Worm (Caenorhabditis elegans) whole organism, early embryonic: ENCODE measurements around the gene nrx-1.

Source experiments
- B0310.2 ChIP-seq: sonication (generic microtip); optimal IDR thresholded peaks from 2 replicates; lab custom pipeline; 2016; ENCODE audit warnings: mild to moderate bottlenecking, missing genetic modification characterization, missing compliant biosample characterization
- aly-1 ChIP-seq: sonication (generic microtip); optimal IDR thresholded peaks from 2 replicates; lab custom pipeline; 2016; ENCODE audit warnings: missing genetic modification characterization, missing compliant biosample characterization
- ama-1 ChIP-seq: fragments of 150-350 bp; optimal IDR thresholded peaks from 2 replicates; lab custom pipeline; 2014
- ceh-13 ChIP-seq: fragments of 200-800 bp; sonication (Bioruptor generic); optimal IDR thresholded peaks from 2 replicates; lab custom pipeline; 2018; ENCODE audit warnings: mild to moderate bottlenecking, missing genetic modification characterization, missing compliant biosample characterization
- ceh-36 ChIP-seq: sonication (generic microtip); optimal IDR thresholded peaks from 2 replicates; lab custom pipeline; 2016; ENCODE audit warnings: missing genetic modification characterization, inconsistent platforms, missing compliant biosample characterization
- ets-7 ChIP-seq: sonication (generic microtip); optimal IDR thresholded peaks from 2 replicates; lab custom pipeline; 2016; ENCODE audit warnings: missing genotype, missing genetic modification characterization, missing compliant biosample characterization
- flt-1 ChIP-seq: fragments of 200-800 bp; sonication (Bioruptor generic); IDR thresholded peaks from 2 replicates; pipeline ENCODE4 v1.3.6; 2022; ENCODE audit warnings: missing genetic modification characterization, missing compliant biosample characterization
- hmbx-1 ChIP-seq: sonication (generic microtip); optimal IDR thresholded peaks from 2 replicates; lab custom pipeline; 2016; ENCODE audit warnings: mild to moderate bottlenecking, missing genetic modification characterization, missing compliant biosample characterization
- hmg-4 ChIP-seq: fragments of 200-800 bp; sonication (Bioruptor generic); optimal IDR thresholded peaks from 2 replicates; lab custom pipeline; 2018; ENCODE audit warnings: mild to moderate bottlenecking, missing genetic modification characterization, missing compliant biosample characterization
- hnd-1 ChIP-seq: sonication (generic microtip); optimal IDR thresholded peaks from 2 replicates; lab custom pipeline; 2016; ENCODE audit warnings: missing genetic modification characterization, missing compliant biosample characterization
- pes-1 ChIP-seq: fragments of 200-800 bp; sonication (Bioruptor generic); IDR thresholded peaks from 2 replicates; pipeline ENCODE4 v1.3.6; 2022; ENCODE audit warnings: missing genetic modification reagents, missing genetic modification characterization, missing compliant biosample characterization
- scrt-1 ChIP-seq: fragments of 200-800 bp; sonication (Bioruptor generic); IDR thresholded peaks from 2 replicates; pipeline ENCODE4 v1.3.6; 2022; ENCODE audit warnings: missing genetic modification characterization, missing compliant biosample characterization
- tbx-11 ChIP-seq: fragments of 200-800 bp; sonication (Bioruptor generic); IDR thresholded peaks from 2 replicates; pipeline ENCODE4 v1.3.6; 2022; ENCODE audit warnings: missing genetic modification characterization, missing compliant biosample characterization
- tra-4 ChIP-seq: sonication (generic microtip); optimal IDR thresholded peaks from 2 replicates; lab custom pipeline; 2017; ENCODE audit warnings: missing genetic modification characterization, missing compliant biosample characterization

DNA sequence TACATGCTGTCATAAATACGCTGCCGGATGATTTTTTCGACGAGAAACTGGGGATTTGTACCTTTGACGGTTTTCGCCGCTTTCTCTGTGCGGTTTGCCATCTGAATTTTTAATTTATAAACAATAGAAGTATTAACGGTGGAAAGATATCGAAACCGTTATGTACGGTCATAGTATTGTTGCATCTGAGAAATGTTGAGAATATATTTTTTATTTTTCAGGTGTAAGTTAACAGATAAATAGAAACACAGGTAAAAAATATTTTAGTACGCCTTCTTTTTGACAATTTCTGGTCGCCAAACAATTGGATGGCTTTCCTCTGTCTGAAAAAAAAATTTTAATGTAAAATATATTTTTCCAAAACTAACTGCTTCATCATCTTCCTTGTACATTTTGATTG, 18.9 kb upstream of the nrx-1 start, which contains the start of gene prp-38:
- TF ChIP-seq hmbx-1 (no peak), aly-1 (no peak), B0310.2 (no peak), ets-7 (no peak), ama-1 (lab: Kevin White, UChicago) (no peak), pes-1 (GFP tag; lab: Robert Waterston, UW) (no peak), ceh-36 (tag; lab: Kevin White, UChicago) (no peak), hnd-1 (tag; lab: Kevin White, UChicago) (no peak), flt-1 (no peak), hmg-4 (no peak), ceh-13 (GFP tag; lab: Kevin White, UChicago) (no peak), scrt-1 (GFP tag; lab: Robert Waterston, UW) (no peak), tra-4 (tag; lab: Kevin White, UChicago) (no peak), tbx-11 (GFP tag; lab: Robert Waterston, UW) (no peak)
